Worm (Caenorhabditis elegans) whole organism, L2 larva: Measurements from ENCODE around the gene F54C4.4.

Experiments used
- C34F6.9 ChIP-seq: fragments of 150-350 bp; optimal IDR thresholded peaks from 2 replicates; lab custom pipeline; 2014; ENCODE audit warnings: missing biosample characterization, missing genetic modification characterization
- F13H6.1 ChIP-seq: sonication (generic microtip); optimal IDR thresholded peaks from 2 replicates; lab custom pipeline; 2016; ENCODE audit warnings: missing genetic modification characterization, missing compliant biosample characterization
- R02D3.7 ChIP-seq: fragments of 150-350 bp; optimal IDR thresholded peaks from 2 replicates; lab custom pipeline; 2014; ENCODE audit warnings: missing biosample characterization, missing genetic modification characterization
- Y55F3AM.14 ChIP-seq: fragments of 200-800 bp; sonication (Bioruptor generic); optimal IDR thresholded peaks from 2 replicates; lab custom pipeline; 2018; ENCODE audit warnings: mild to moderate bottlenecking, missing genetic modification characterization, missing compliant biosample characterization
- alr-1 ChIP-seq: fragments of 150-350 bp; optimal IDR thresholded peaks from 2 replicates; lab custom pipeline; 2014; ENCODE audit warnings: missing biosample characterization, missing genetic modification characterization
- aly-2 ChIP-seq: fragments of 150-350 bp; optimal IDR thresholded peaks from 2 replicates; lab custom pipeline; 2014; ENCODE audit warnings: missing biosample characterization, missing genetic modification characterization
- ama-1 ChIP-seq: fragments of 150-350 bp; optimal IDR thresholded peaks from 2 replicates; lab custom pipeline; 2018; ENCODE audit warnings: inconsistent platforms
- blmp-1 ChIP-seq: sonication (generic microtip); optimal IDR thresholded peaks from 2 replicates; lab custom pipeline; 2017; ENCODE audit warnings: missing genetic modification characterization, mild to moderate bottlenecking, missing compliant biosample characterization, antibody characterized with exemption, moderate library complexity; ENCODE audit not compliant: insufficient read depth
- ceh-16 ChIP-seq: fragments of 150-350 bp; optimal IDR thresholded peaks from 2 replicates; lab custom pipeline; 2014; ENCODE audit warnings: missing biosample characterization, missing genetic modification characterization
- ceh-82 ChIP-seq: fragments of 150-350 bp; optimal IDR thresholded peaks from 2 replicates; lab custom pipeline; 2014; ENCODE audit warnings: missing biosample characterization, missing genetic modification characterization
- crh-2 ChIP-seq: sonication (generic microtip); optimal IDR thresholded peaks from 2 replicates; lab custom pipeline; 2017; ENCODE audit warnings: missing biosample characterization, missing genetic modification characterization
- egl-27 ChIP-seq: sonication (generic microtip); optimal IDR thresholded peaks from 3 replicates; lab custom pipeline; 2017; ENCODE audit warnings: missing biosample characterization, missing genetic modification reagents, missing genetic modification characterization
- elt-1 ChIP-seq: fragments of 150-350 bp; optimal IDR thresholded peaks from 2 replicates; lab custom pipeline; 2014; ENCODE audit warnings: missing biosample characterization, missing genetic modification characterization
- fos-1 ChIP-seq: fragments of 150-350 bp; optimal IDR thresholded peaks from 2 replicates; lab custom pipeline; 2014; ENCODE audit warnings: missing biosample characterization, missing genetic modification characterization
- gmeb-1 ChIP-seq: fragments of 150-350 bp; optimal IDR thresholded peaks from 2 replicates; lab custom pipeline; 2014; ENCODE audit warnings: missing biosample characterization, missing genetic modification characterization
- lin-11 ChIP-seq: fragments of 150-350 bp; sonication (generic microtip); optimal IDR thresholded peaks from 2 replicates; lab custom pipeline; 2014; ENCODE audit warnings: missing biosample characterization, missing genetic modification characterization, inconsistent platforms, mixed read lengths
- lin-13 ChIP-seq: fragments of 150-350 bp; optimal IDR thresholded peaks from 2 replicates; lab custom pipeline; 2014; ENCODE audit warnings: missing biosample characterization, missing genetic modification reagents, missing genetic modification characterization
- lin-39 ChIP-seq: fragments of 150-350 bp; optimal IDR thresholded peaks from 2 replicates; lab custom pipeline; 2014; ENCODE audit warnings: missing biosample characterization, missing genetic modification reagents, missing genetic modification characterization
- lsy-2 ChIP-seq, 2 experiments: fragments of 150-350 bp in 1 of 2; sonication (generic microtip) in 1 of 2; optimal IDR thresholded peaks; 2 replicates each; lab custom pipeline; 2014 to 2017; ENCODE audit warnings: missing biosample characterization in 2 of 2, missing genetic modification characterization in 2 of 2
- mab-5 ChIP-seq: fragments of 150-350 bp; optimal IDR thresholded peaks from 2 replicates; lab custom pipeline; 2014; ENCODE audit warnings: missing biosample characterization, missing genetic modification characterization
- mbf-1 ChIP-seq: sonication (generic microtip); optimal IDR thresholded peaks from 2 replicates; lab custom pipeline; 2017; ENCODE audit warnings: missing biosample characterization, missing genetic modification characterization
- mdl-1 ChIP-seq, 2 experiments: fragments of 150-350 bp in 1 of 2; sonication (generic microtip) in 1 of 2; optimal IDR thresholded peaks; 2 replicates each; lab custom pipeline; 2017; ENCODE audit warnings: missing biosample characterization in 2 of 2, missing genetic modification characterization in 2 of 2
- nhr-10 ChIP-seq: sonication (generic microtip); optimal IDR thresholded peaks from 2 replicates; lab custom pipeline; 2017; ENCODE audit warnings: missing biosample characterization, missing genetic modification characterization
- nhr-11 ChIP-seq: fragments of 150-350 bp; optimal IDR thresholded peaks from 2 replicates; lab custom pipeline; 2014; ENCODE audit warnings: missing biosample characterization, missing genetic modification characterization
- nhr-129 ChIP-seq: fragments of 150-350 bp; optimal IDR thresholded peaks from 2 replicates; lab custom pipeline; 2014; ENCODE audit warnings: missing biosample characterization, missing genetic modification characterization
- nhr-237 ChIP-seq: fragments of 150-350 bp; optimal IDR thresholded peaks from 2 replicates; lab custom pipeline; 2014; ENCODE audit warnings: missing biosample characterization, missing genetic modification characterization
- nhr-25 ChIP-seq: fragments of 150-350 bp; sonication (generic microtip); optimal IDR thresholded peaks from 3 replicates; lab custom pipeline; 2014; ENCODE audit warnings: missing biosample characterization, missing genetic modification characterization
- nhr-6 ChIP-seq: fragments of 150-350 bp; optimal IDR thresholded peaks from 2 replicates; lab custom pipeline; 2014; ENCODE audit warnings: missing biosample characterization, missing genetic modification characterization
- nhr-77 ChIP-seq: fragments of 150-350 bp; optimal IDR thresholded peaks from 2 replicates; lab custom pipeline; 2014; ENCODE audit warnings: missing biosample characterization, missing genetic modification characterization
- sem-4 ChIP-seq: fragments of 150-350 bp; optimal IDR thresholded peaks from 2 replicates; lab custom pipeline; 2014; ENCODE audit warnings: missing biosample characterization, missing genetic modification reagents, missing genetic modification characterization
- sma-3 ChIP-seq: sonication (generic microtip); optimal IDR thresholded peaks from 2 replicates; lab custom pipeline; 2016; ENCODE audit warnings: missing genetic modification reagents, missing genetic modification characterization, missing compliant biosample characterization
- snpc-4 ChIP-seq: fragments of 150-350 bp; optimal IDR thresholded peaks from 2 replicates; lab custom pipeline; 2014; ENCODE audit warnings: missing biosample characterization, missing genetic modification characterization
- unc-39 ChIP-seq: fragments of 150-350 bp; optimal IDR thresholded peaks from 2 replicates; lab custom pipeline; 2014; ENCODE audit warnings: missing biosample characterization, missing genetic modification characterization
- unc-55 ChIP-seq: fragments of 150-350 bp; sonication (generic microtip); optimal IDR thresholded peaks from 3 replicates; lab custom pipeline; 2014; ENCODE audit warnings: missing biosample characterization, missing genetic modification reagents, missing genetic modification characterization
- unc-62 ChIP-seq: fragments of 150-350 bp; optimal IDR thresholded peaks from 2 replicates; lab custom pipeline; 2014; ENCODE audit warnings: missing biosample characterization, missing genetic modification reagents, missing genetic modification characterization
- zag-1 ChIP-seq: fragments of 150-350 bp; optimal IDR thresholded peaks from 2 replicates; lab custom pipeline; 2014; ENCODE audit warnings: missing biosample characterization, missing genetic modification characterization
- ztf-1 ChIP-seq: fragments of 200-800 bp; sonication (Bioruptor generic); conservative IDR thresholded peaks from 2 replicates; pipeline ENCODE4 v1.3.6; 2022; ENCODE audit warnings: missing genetic modification characterization, missing compliant biosample characterization
- ztf-11 ChIP-seq: sonication (generic microtip); optimal IDR thresholded peaks from 2 replicates; lab custom pipeline; 2017; ENCODE audit warnings: missing biosample characterization, missing genetic modification characterization
- ztf-4 ChIP-seq: fragments of 150-350 bp; optimal IDR thresholded peaks from 2 replicates; lab custom pipeline; 2014; ENCODE audit warnings: missing biosample characterization, missing genetic modification characterization

Gene F54C4.4

ce11 chrIII:86316-86715 lies 865 bp downstream of the F54C4.4 start, which contains the start of gene attf-3:
attf-3 (minus strand) TSS chrIII:86384.
- TF ChIP-seq unc-62 (GFP tag; lab: Kevin White, UChicago) (no peak), alr-1 (no peak), sma-3 (peak; percentile 53), zag-1 (tag; lab: Kevin White, UChicago) (no peak), ama-1 (lab: Kevin White, UChicago) (no peak), mdl-1 (tag; optimal IDR thresholded peaks at IDR 0.05; lab: Kevin White, UChicago) (no peak), C34F6.9 (tag; lab: Kevin White, UChicago) (peak; percentile 78), nhr-237 (tag; lab: Kevin White, UChicago) (no peak), F13H6.1 (tag; lab: Kevin White, UChicago) (peak; percentile 35), unc-39 (tag; lab: Kevin White, UChicago) (no peak), lin-13 (peak; percentile 78), gmeb-1 (tag; lab: Kevin White, UChicago) (peak; percentile 62), snpc-4 (tag; lab: Kevin White, UChicago) (no peak), mbf-1 (no peak), blmp-1 (tag; lab: Kevin White, UChicago) (no peak), R02D3.7 (tag; lab: Kevin White, UChicago) (peak; percentile 17), egl-27 (no peak), nhr-10 (tag; lab: Kevin White, UChicago) (no peak), nhr-6 (no peak), mab-5 (tag; lab: Kevin White, UChicago) (no peak), nhr-129 (tag; lab: Kevin White, UChicago) (peak; percentile 73), Y55F3AM.14 (GFP tag; lab: Kevin White, UChicago) (no peak), crh-2 (tag; lab: Kevin White, UChicago) (peak; percentile 72), ceh-82 (no peak), fos-1 (tag; lab: Kevin White, UChicago) (no peak), nhr-25 (tag; lab: Kevin White, UChicago) (peak; percentile 40), sem-4 (no peak), ztf-4 (no peak), ztf-11 (tag; lab: Kevin White, UChicago) (no peak), lsy-2 (tag; optimal IDR thresholded peaks at IDR 0.05; lab: Kevin White, UChicago) (peak; percentile 20 to 84), lin-39 (tag; lab: Kevin White, UChicago) (no peak), unc-55 (GFP tag; lab: Kevin White, UChicago) (peak; percentile 88), ztf-1 (no peak), lin-11 (tag; lab: Kevin White, UChicago) (peak; percentile 71)

ce11 chrIII:84372-84771 lies 2.8 kb downstream of the F54C4.4 start:
- TF ChIP-seq snpc-4 (tag; lab: Kevin White, UChicago) (no peak), unc-55 (GFP tag; lab: Kevin White, UChicago) (no peak)

ce11 chrIII:72078-72477 lies 15.1 kb downstream of the F54C4.4 start:
- TF ChIP-seq nhr-237 (tag; lab: Kevin White, UChicago) = no peak
- no peak for TF ChIP-seq mbf-1
- TF ChIP-seq nhr-77 (tag; lab: Kevin White, UChicago) = no peak
- no peak for TF ChIP-seq mdl-1 (tag; optimal IDR thresholded peaks at IDR 0.05; lab: Kevin White, UChicago)
- no peak for TF ChIP-seq mab-5 (tag; lab: Kevin White, UChicago)
- TF ChIP-seq egl-27 = no peak
- no peak for TF ChIP-seq elt-1 (tag; lab: Kevin White, UChicago)
- no peak for TF ChIP-seq nhr-6

- TF ChIP-seq snpc-4 (tag; lab: Kevin White, UChicago) = no peak
- TF ChIP-seq lin-11 (tag; lab: Kevin White, UChicago) = no peak
- TF ChIP-seq elt-1 (tag; lab: Kevin White, UChicago) = no peak
- no peak for TF ChIP-seq ztf-1
- TF ChIP-seq aly-2 = no peak
- no peak for TF ChIP-seq ceh-16 (tag; lab: Kevin White, UChicago)
- no peak for TF ChIP-seq blmp-1 (tag; lab: Kevin White, UChicago)
- TF ChIP-seq alr-1 = no peak
- TF ChIP-seq nhr-11 (tag; lab: Kevin White, UChicago) = no peak
- TF ChIP-seq mbf-1 = no peak
- TF ChIP-seq ztf-4 = no peak
- no peak for TF ChIP-seq R02D3.7 (tag; lab: Kevin White, UChicago)
- no peak for TF ChIP-seq unc-39 (tag; lab: Kevin White, UChicago)
Observed at ce11 chrIII:69652-70051, 17.5 kb downstream of the F54C4.4 start, which contains the start of gene spt-4. spt-4 (minus strand) TSS chrIII:69752.
